Worm (Caenorhabditis elegans): ENCODE data around the gene Y66D12A.8.

Y66D12A.8 gene

ce11 chrIII:11573921-11574320 is at the start of gene Y66D12A.8:
TSS of gene Y66D12A.8 (plus strand) at chrIII:11574221.
- TF ChIP-seq lin-39 (tag; optimal IDR thresholded peaks at IDR 0.05) (no peak), fkh-10 (GFP tag; optimal IDR thresholded peaks at IDR 0.05) (no peak), lin-1 (GFP tag; IDR thresholded peaks at IDR 0.05) (no peak), dpl-1 (GFP tag; optimal IDR thresholded peaks at IDR 0.05) (no peak), dmd-8 (GFP tag; IDR thresholded peaks at IDR 0.05) (no peak), lsy-2 (tag; optimal IDR thresholded peaks at IDR 0.05) (no peak), sdz-12 (GFP tag; optimal IDR thresholded peaks at IDR 0.05) (no peak), nhr-10 (tag; optimal IDR thresholded peaks at IDR 0.05) (no peak), daf-19 (GFP tag; conservative IDR thresholded peaks at IDR 0.05) (no peak), mes-2 (tag; optimal IDR thresholded peaks at IDR 0.05; ENCODE audit: poor library complexity, severe bottlenecking) (no peak), duxl-1 (tag; optimal IDR thresholded peaks at IDR 0.05; ENCODE audit: poor library complexity) (no peak), ctbp-1 (GFP tag; IDR thresholded peaks at IDR 0.05) (no peak), php-3 (GFP tag; IDR thresholded peaks at IDR 0.05) (no peak), F37D6.2 (tag; optimal IDR thresholded peaks at IDR 0.05) (no peak), fos-1 (tag; optimal IDR thresholded peaks at IDR 0.05) (no peak), Y48G9A.11 (GFP tag; IDR thresholded peaks at IDR 0.05) (no peak)

DNA sequence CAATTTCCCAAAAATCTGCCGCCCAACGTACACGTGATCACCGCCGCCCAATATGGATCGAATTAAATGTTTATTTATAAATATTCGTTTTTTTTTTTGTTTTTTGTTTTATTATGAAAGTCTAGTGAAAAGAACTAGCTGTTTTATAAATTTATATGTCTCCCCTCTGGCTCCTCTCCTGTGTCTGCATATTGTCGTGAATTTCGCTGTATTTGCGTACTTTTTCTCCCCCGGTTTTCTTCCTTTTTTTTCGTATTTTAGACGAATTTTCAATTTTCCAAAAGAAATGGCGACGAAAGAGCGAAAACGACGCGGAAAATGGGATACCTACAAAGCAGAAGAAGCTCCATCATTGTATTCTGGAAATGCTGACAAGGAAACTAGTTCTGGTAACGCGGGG is 47.6 kb upstream of the Y66D12A.8 start, which contains the start of gene xpb-1:
Gene xpb-1, plus strand, starts transcription at position 262 of the 400 bp plus-strand sequence.
- TF ChIP-seq lsy-2 (tag; optimal IDR thresholded peaks at IDR 0.05) (peak in 1 of 2 experiments; percentile 22), mes-2 (tag; optimal IDR thresholded peaks at IDR 0.05; ENCODE audit: poor library complexity, severe bottlenecking) (peak; percentile 41), ceh-62 (tag; optimal IDR thresholded peaks at IDR 0.05) (no peak), dpl-1 (GFP tag; optimal IDR thresholded peaks at IDR 0.05) (peak; percentile 36), lin-38 (GFP tag; IDR thresholded peaks at IDR 0.05) (peak; percentile 35; the same call in 1 of the 2 replicates)

DNA sequence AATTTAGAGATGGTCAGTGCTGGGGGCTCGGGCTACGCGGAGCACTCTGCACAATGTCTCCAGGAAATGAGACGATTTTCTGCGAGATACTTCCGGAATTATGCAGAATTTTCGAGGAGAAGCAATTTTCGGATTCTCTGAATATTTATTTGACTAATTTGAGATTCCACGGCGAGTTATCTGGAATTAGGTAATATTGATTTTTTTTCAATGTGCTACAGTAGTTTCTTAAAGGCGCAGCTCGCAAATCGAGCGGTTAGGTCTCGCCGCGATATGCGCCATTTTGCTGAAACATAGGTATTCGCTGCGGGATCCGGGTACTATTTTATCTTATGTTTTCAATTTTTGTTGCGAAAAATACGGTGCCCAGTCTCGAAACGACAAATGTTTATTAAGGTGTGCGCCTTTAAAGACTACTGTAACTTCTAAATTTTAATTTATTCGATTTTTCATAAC is 39.4 kb upstream of the Y66D12A.8 start, which contains the start of gene nrps-1:
Gene nrps-1, plus strand, starts transcription at position 51 of the 456 bp plus-strand sequence.
- TF ChIP-seq dmd-8 (GFP tag; IDR thresholded peaks at IDR 0.05) (no peak), php-3 (GFP tag; IDR thresholded peaks at IDR 0.05) (0 out of 2 replicates have a peak, but pooled peaks have one; percentile 12), fkh-10 (GFP tag; optimal IDR thresholded peaks at IDR 0.05) (no peak), sdz-12 (GFP tag; optimal IDR thresholded peaks at IDR 0.05) (no peak), unc-62 (GFP tag; optimal IDR thresholded peaks at IDR 0.05 in 1 of 2) (no peak), unc-62 (tag; optimal IDR thresholded peaks at IDR 0.05) (no peak), zag-1 (tag; optimal IDR thresholded peaks at IDR 0.05) (no peak), attf-4 (tag; optimal IDR thresholded peaks at IDR 0.05) (no peak), ceh-82 (tag; optimal IDR thresholded peaks at IDR 0.05) (no peak)

ce11 chrIII:11535453-11535852 is 38.6 kb upstream of the Y66D12A.8 start:
- TF ChIP-seq ZK546.5 (tag; optimal IDR thresholded peaks at IDR 0.05) (no peak), madf-9 (GFP tag; conservative IDR thresholded peaks at IDR 0.05) (0 out of 2 replicates have a peak, but pooled peaks have one; percentile 5), ceh-28 (tag; optimal IDR thresholded peaks at IDR 0.05) (peak; percentile 73), aha-1 (tag) (no peak)

ce11 chrIII:11544947-11545346 is 29.1 kb upstream of the Y66D12A.8 start:
- TF ChIP-seq rbr-2 (tag; optimal IDR thresholded peaks at IDR 0.05) (no peak), set-16 (GFP tag; IDR thresholded peaks at IDR 0.05) (peak; percentile 84)

ce11 chrIII:11548070-11548469 is 26.0 kb upstream of the Y66D12A.8 start, which contains the start of gene Y66D12A.13:
TSS of gene Y66D12A.13 (plus strand) at chrIII:11548370.
- TF ChIP-seq nhr-28 (tag; optimal IDR thresholded peaks at IDR 0.05) (peak; percentile 22), daf-16 (GFP tag; optimal IDR thresholded peaks at IDR 0.05) (no peak), daf-16 (tag; optimal IDR thresholded peaks at IDR 0.05) (peak; percentile 57), dve-1 (tag; optimal IDR thresholded peaks at IDR 0.05; ENCODE audit: insufficient read depth) (peak; percentile 12), mep-1 (tag; optimal IDR thresholded peaks at IDR 0.05) (no peak)
